Fruit fly (Drosophila melanogaster): ENCODE measurements around the gene CG4829.

Gene CG4829

dm6 chrX:16765809-16766208, 45.7 kb upstream of the CG4829 start:
- no peak for TF ChIP-seq Hr78 (GFP tag; optimal IDR thresholded peaks at IDR 0.05)
- TF ChIP-seq foxo (GFP tag; optimal IDR thresholded peaks at IDR 0.05): peak in 1 of 2 experiments; percentile 11

DNA sequence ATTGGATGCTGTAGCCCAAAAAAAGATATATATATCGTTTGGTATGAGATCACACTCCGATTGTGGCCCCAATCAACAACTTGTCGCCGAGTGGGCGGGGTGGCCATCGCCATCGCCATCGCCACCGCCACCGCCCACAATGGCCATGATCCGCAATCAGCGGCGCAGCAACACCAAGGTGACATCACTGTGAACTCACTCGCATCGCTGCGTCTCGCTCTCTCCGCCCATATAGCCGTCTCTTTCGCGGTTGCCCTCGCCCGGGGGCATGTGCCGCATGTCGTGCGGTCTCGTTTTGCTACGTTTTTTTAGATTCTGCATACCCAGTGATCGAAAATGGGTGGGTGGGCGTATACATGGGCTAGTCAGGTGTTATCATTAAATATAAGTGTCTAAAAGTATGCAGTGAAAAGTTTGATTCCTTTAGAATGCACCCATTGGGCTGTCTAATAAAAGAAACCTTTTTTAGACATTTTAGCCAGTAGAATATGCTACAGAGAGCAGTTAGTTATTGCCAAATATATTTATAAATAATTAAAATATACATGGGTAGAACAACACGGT, 44.5 kb upstream of the CG4829 start:
- TF ChIP-seq foxo (GFP tag; optimal IDR thresholded peaks at IDR 0.05): no peak
- no peak for TF ChIP-seq CrebA (GFP tag; optimal IDR thresholded peaks at IDR 0.05; ENCODE audit: borderline replicate concordance)
- TF ChIP-seq tai (GFP tag; optimal IDR thresholded peaks at IDR 0.05): no peak
- no peak for TF ChIP-seq dsf (GFP tag; optimal IDR thresholded peaks at IDR 0.05; ENCODE audit: borderline replicate concordance)
- TF ChIP-seq Mio (GFP tag; optimal IDR thresholded peaks at IDR 0.05): no peak
- no peak for TF ChIP-seq Rel (GFP tag; optimal IDR thresholded peaks at IDR 0.05)
- no peak for TF ChIP-seq Rel (tag; optimal IDR thresholded peaks at IDR 0.05)
- no peak for TF ChIP-seq N (GFP tag; optimal IDR thresholded peaks at IDR 0.05)
- TF ChIP-seq rgr (GFP tag; optimal IDR thresholded peaks at IDR 0.05): no peak
- no peak for TF ChIP-seq brk (GFP tag; optimal IDR thresholded peaks at IDR 0.05)
- TF ChIP-seq Myc (optimal IDR thresholded peaks at IDR 0.05): no peak
- no peak for TF ChIP-seq jim (GFP tag; optimal IDR thresholded peaks at IDR 0.05)
- TF ChIP-seq GATAd (GFP tag; optimal IDR thresholded peaks at IDR 0.05): no peak
- TF ChIP-seq dl (GFP tag; optimal IDR thresholded peaks at IDR 0.05; ENCODE audit: insufficient read depth in 1 of 2, partially characterized antibody in 2 of 2): no peak
- no peak for TF ChIP-seq OdsH (GFP tag; optimal IDR thresholded peaks at IDR 0.05)

DNA sequence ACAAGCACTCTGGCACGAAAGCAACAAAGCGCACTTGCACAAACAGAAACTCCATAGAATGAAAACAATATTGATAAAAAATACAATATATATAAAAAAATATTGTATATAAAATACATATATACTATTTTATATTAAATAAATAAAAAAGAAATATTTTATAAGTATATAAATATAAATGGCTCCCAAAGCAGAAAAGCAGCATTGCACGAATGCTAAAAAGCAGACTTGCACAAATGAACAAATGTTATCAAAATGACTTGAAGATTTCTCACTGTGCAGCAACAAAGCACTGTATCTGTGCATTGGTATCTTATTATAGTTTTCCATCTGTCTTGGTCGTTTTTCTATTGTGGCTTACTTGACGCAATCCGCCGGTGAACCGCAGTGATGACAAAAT, 42.7 kb upstream of the CG4829 start:
- no peak for TF ChIP-seq jim (GFP tag; optimal IDR thresholded peaks at IDR 0.05)
- no peak for TF ChIP-seq woc (GFP tag; optimal IDR thresholded peaks at IDR 0.05)
- TF ChIP-seq usp (GFP tag; optimal IDR thresholded peaks at IDR 0.05): no peak
- TF ChIP-seq br (GFP tag; optimal IDR thresholded peaks at IDR 0.05): no peak
- no peak for TF ChIP-seq Jra (GFP tag; optimal IDR thresholded peaks at IDR 0.05)
- TF ChIP-seq fru (GFP tag; optimal IDR thresholded peaks at IDR 0.05): no peak
- no peak for TF ChIP-seq Mio (GFP tag; optimal IDR thresholded peaks at IDR 0.05)
- no peak for TF ChIP-seq rgr (GFP tag; optimal IDR thresholded peaks at IDR 0.05)
- TF ChIP-seq Rel (GFP tag; optimal IDR thresholded peaks at IDR 0.05): no peak
- TF ChIP-seq Rel (tag; optimal IDR thresholded peaks at IDR 0.05): no peak

DNA sequence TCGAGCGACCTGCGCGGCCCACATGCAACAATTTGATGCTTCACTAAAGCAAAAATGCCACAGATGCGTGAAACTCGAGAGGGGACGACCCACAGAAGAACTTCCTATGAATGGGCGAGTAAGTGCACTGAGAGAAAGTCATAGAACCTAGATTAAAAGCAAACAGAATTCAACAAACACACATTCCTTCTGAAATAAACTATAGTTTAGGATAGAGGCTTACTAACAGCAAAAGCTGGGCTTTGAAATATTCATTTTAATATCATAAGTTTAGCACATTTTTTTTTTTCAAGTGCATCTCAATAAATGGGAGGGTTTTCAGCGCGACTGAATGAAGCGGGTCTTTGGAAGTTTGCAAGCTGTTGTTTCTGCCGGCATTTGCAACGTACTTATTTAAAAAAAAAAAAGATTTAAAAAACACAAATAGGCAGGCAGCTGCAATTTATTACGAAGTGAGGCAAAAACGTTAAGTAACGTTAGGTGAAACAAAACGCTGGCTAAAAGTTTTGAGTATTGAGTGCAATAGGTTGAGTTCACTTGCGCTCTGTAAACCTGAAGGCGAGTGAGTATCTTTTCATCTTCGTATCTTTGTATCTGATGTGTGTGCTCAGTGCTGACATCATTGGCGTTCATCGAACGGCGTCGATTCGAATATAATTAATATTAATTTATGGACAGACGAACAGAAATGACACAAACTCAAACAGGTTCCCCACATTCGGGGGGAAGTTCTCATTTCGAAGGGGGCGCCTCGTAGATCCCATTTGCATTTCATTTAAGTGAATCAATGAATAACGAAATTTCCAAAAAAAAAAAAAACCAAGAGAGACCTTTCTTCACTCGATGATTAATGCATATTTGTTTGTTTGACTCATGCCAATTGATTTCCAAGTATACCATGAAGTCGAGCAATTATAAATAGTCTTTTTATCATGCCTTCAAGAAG, 38.3 kb upstream of the CG4829 start:
- no peak for TF ChIP-seq CG32264 (GFP tag; optimal IDR thresholded peaks at IDR 0.05)
- TF ChIP-seq br (GFP tag; optimal IDR thresholded peaks at IDR 0.05): peak; percentile 19
- TF ChIP-seq brk (GFP tag; optimal IDR thresholded peaks at IDR 0.05): no peak
- no peak for TF ChIP-seq lola (GFP tag; optimal IDR thresholded peaks at IDR 0.05)
- no peak for TF ChIP-seq Sp1 (GFP tag; optimal IDR thresholded peaks at IDR 0.05)
- TF ChIP-seq sage (GFP tag; optimal IDR thresholded peaks at IDR 0.05): no peak
- no peak for TF ChIP-seq tai (GFP tag; optimal IDR thresholded peaks at IDR 0.05)
- TF ChIP-seq Mio (GFP tag; optimal IDR thresholded peaks at IDR 0.05): no peak
- TF ChIP-seq CG9705 (GFP tag; optimal IDR thresholded peaks at IDR 0.05): no peak
- no peak for TF ChIP-seq Hr78 (GFP tag; optimal IDR thresholded peaks at IDR 0.05)
- TF ChIP-seq sv (GFP tag; optimal IDR thresholded peaks at IDR 0.05): peak; percentile 12
- peak; percentile 6 for TF ChIP-seq rgr (GFP tag; optimal IDR thresholded peaks at IDR 0.05)
- no peak for TF ChIP-seq Abd-B (GFP tag; optimal IDR thresholded peaks at IDR 0.05)
- TF ChIP-seq CrebA (GFP tag; optimal IDR thresholded peaks at IDR 0.05; ENCODE audit: borderline replicate concordance): no peak
- no peak for TF ChIP-seq GATAd (GFP tag; optimal IDR thresholded peaks at IDR 0.05)
- no peak for TF ChIP-seq jim (GFP tag; optimal IDR thresholded peaks at IDR 0.05)
- TF ChIP-seq OdsH (GFP tag; optimal IDR thresholded peaks at IDR 0.05): no peak
- TF ChIP-seq N (GFP tag; optimal IDR thresholded peaks at IDR 0.05): no peak
- TF ChIP-seq woc (GFP tag; optimal IDR thresholded peaks at IDR 0.05): peak; percentile 35
- TF ChIP-seq dsf (GFP tag; optimal IDR thresholded peaks at IDR 0.05; ENCODE audit: borderline replicate concordance): no peak
- no peak for TF ChIP-seq Vsx2 (GFP tag; optimal IDR thresholded peaks at IDR 0.05; ENCODE audit: partially characterized antibody)
- no peak for TF ChIP-seq Dif (GFP tag; optimal IDR thresholded peaks at IDR 0.05; ENCODE audit: partially characterized antibody)
- TF ChIP-seq ey (GFP tag; optimal IDR thresholded peaks at IDR 0.05): peak; percentile 32
- no peak for TF ChIP-seq dl (GFP tag; optimal IDR thresholded peaks at IDR 0.05; ENCODE audit: insufficient read depth in 1 of 2, partially characterized antibody in 2 of 2)
- no peak for TF ChIP-seq Hnf4 (GFP tag; optimal IDR thresholded peaks at IDR 0.05)
- peak; percentile 9 for TF ChIP-seq dmrt93B (GFP tag; optimal IDR thresholded peaks at IDR 0.05)
- no peak for TF ChIP-seq Jra (GFP tag; optimal IDR thresholded peaks at IDR 0.05)
- peak; percentile 47 for TF ChIP-seq HLH106 (tag; optimal IDR thresholded peaks at IDR 0.05)
- TF ChIP-seq Hr83 (GFP tag; optimal IDR thresholded peaks at IDR 0.05; ENCODE audit: poor library complexity, severe bottlenecking): no peak
- TF ChIP-seq usp (GFP tag; optimal IDR thresholded peaks at IDR 0.05): no peak
- no peak for TF ChIP-seq Myc (optimal IDR thresholded peaks at IDR 0.05)
- TF ChIP-seq Dfd (GFP tag; optimal IDR thresholded peaks at IDR 0.05): no peak
- peak in 1 of 2 experiments; percentile 63 for TF ChIP-seq foxo (GFP tag; optimal IDR thresholded peaks at IDR 0.05)
- TF ChIP-seq h (GFP tag; optimal IDR thresholded peaks at IDR 0.05): peak; percentile 66
- TF ChIP-seq pan (optimal IDR thresholded peaks at IDR 0.05): no peak
- no peak for TF ChIP-seq Rel (GFP tag; optimal IDR thresholded peaks at IDR 0.05)
- no peak for TF ChIP-seq Rel (tag; optimal IDR thresholded peaks at IDR 0.05)
- peak; percentile 67 for TF ChIP-seq fru (GFP tag; optimal IDR thresholded peaks at IDR 0.05)
